Fruit fly (Drosophila melanogaster): ENCODE data around the gene CG14260.

CG14260 gene

dm6 chr3R:27272233-27272632 lies 7.0 kb downstream of the CG14260 start (continued):
- TF ChIP-seq Sry-δ (GFP tag; optimal IDR thresholded peaks at IDR 0.05), result peak; percentile 8
- TF ChIP-seq so (GFP tag; IDR thresholded peaks at IDR 0.05), result no peak
- TF ChIP-seq dmrt99B (tag; optimal IDR thresholded peaks at IDR 0.05), result no peak
- no peak for TF ChIP-seq rib (GFP tag; IDR thresholded peaks at IDR 0.05)
- TF ChIP-seq MBD-R2 (GFP tag; IDR thresholded peaks at IDR 0.05), result peak; percentile 52
- TF ChIP-seq zen (tag; optimal IDR thresholded peaks at IDR 0.05), result no peak
- no peak for TF ChIP-seq nom (GFP tag; optimal IDR thresholded peaks at IDR 0.05)
- no peak for TF ChIP-seq Dek (tag; optimal IDR thresholded peaks at IDR 0.05)
- TF ChIP-seq Scr (GFP tag; IDR thresholded peaks at IDR 0.05; ENCODE audit: partially characterized antibody), result no peak
- TF ChIP-seq pzg (GFP tag; optimal IDR thresholded peaks at IDR 0.05), result peak; percentile 7
- TF ChIP-seq Dbx (GFP tag; IDR thresholded peaks at IDR 0.05), result no peak
- no peak for TF ChIP-seq Hmx (GFP tag; optimal IDR thresholded peaks at IDR 0.05)
- TF ChIP-seq sim (GFP tag; IDR thresholded peaks at IDR 0.05), result no peak
- TF ChIP-seq maf-S (GFP tag; optimal IDR thresholded peaks at IDR 0.05), result no peak
- TF ChIP-seq Dp (GFP tag; optimal IDR thresholded peaks at IDR 0.05), result peak; percentile 20
- peak; percentile 78 for TF ChIP-seq gfzf (GFP tag; optimal IDR thresholded peaks at IDR 0.05)
- TF ChIP-seq CG15514 (GFP tag; optimal IDR thresholded peaks at IDR 0.05), result peak; percentile 22
- peak; percentile 23 for TF ChIP-seq CG14710 (tag; optimal IDR thresholded peaks at IDR 0.05)
- no peak for TF ChIP-seq yki (optimal IDR thresholded peaks at IDR 0.05)
- no peak for TF ChIP-seq cad (GFP tag; optimal IDR thresholded peaks at IDR 0.05)
- TF ChIP-seq Hand (GFP tag; optimal IDR thresholded peaks at IDR 0.05), result no peak
- no peak for TF ChIP-seq otp (GFP tag; IDR thresholded peaks at IDR 0.05)
- TF ChIP-seq CG10979 (tag; optimal IDR thresholded peaks at IDR 0.05), result no peak
- TF ChIP-seq crc (GFP tag; optimal IDR thresholded peaks at IDR 0.05), result no peak
- TF ChIP-seq ato (GFP tag; IDR thresholded peaks at IDR 0.05; ENCODE audit: partially characterized antibody), result no peak
- TF ChIP-seq CG17359 (tag; optimal IDR thresholded peaks at IDR 0.05), result peak; percentile 36
- no peak for TF ChIP-seq zf30C (GFP tag; optimal IDR thresholded peaks at IDR 0.05)
- no peak for TF ChIP-seq Xrp1 (GFP tag; IDR thresholded peaks at IDR 0.05)
- no peak for TF ChIP-seq abd-A (tag; optimal IDR thresholded peaks at IDR 0.05)
- no peak for TF ChIP-seq ab (GFP tag; optimal IDR thresholded peaks at IDR 0.05)
- peak; percentile 41; the same call in 1 of the 2 replicates for TF ChIP-seq E2f2 (GFP tag; IDR thresholded peaks at IDR 0.05)
- TF ChIP-seq sqz (GFP tag; optimal IDR thresholded peaks at IDR 0.05), result peak; percentile 32
- TF ChIP-seq TFAM (GFP tag; optimal IDR thresholded peaks at IDR 0.05), result no peak
- TF ChIP-seq ind (GFP tag; optimal IDR thresholded peaks at IDR 0.05), result no peak
- no peak for TF ChIP-seq CG13624 (GFP tag; optimal IDR thresholded peaks at IDR 0.05)
- peak; percentile 4 for TF ChIP-seq CG12659 (GFP tag; optimal IDR thresholded peaks at IDR 0.05)
- no peak for TF ChIP-seq Deaf1 (tag; optimal IDR thresholded peaks at IDR 0.05)
- TF ChIP-seq Usf (GFP tag; optimal IDR thresholded peaks at IDR 0.05), result no peak
- TF ChIP-seq CG12391 (tag; optimal IDR thresholded peaks at IDR 0.05), result no peak
- no peak for TF ChIP-seq CG6654 (GFP tag; optimal IDR thresholded peaks at IDR 0.05)
- no peak for TF ChIP-seq luna (GFP tag; optimal IDR thresholded peaks at IDR 0.05)
- TF ChIP-seq CG10147 (GFP tag; optimal IDR thresholded peaks at IDR 0.05), result no peak
- no peak for TF ChIP-seq vnd (GFP tag; IDR thresholded peaks at IDR 0.05; ENCODE audit: partially characterized antibody)
- TF ChIP-seq CG13296 (GFP tag; optimal IDR thresholded peaks at IDR 0.05), result no peak
- TF ChIP-seq sima (GFP tag; optimal IDR thresholded peaks at IDR 0.05), result no peak
- no peak for TF ChIP-seq sna (GFP tag; IDR thresholded peaks at IDR 0.05; ENCODE audit: partially characterized antibody)
- TF ChIP-seq CG9797 (GFP tag; optimal IDR thresholded peaks at IDR 0.05), result peak; percentile 41
- TF ChIP-seq cg (GFP tag; optimal IDR thresholded peaks at IDR 0.05), result no peak
- TF ChIP-seq trem (tag; optimal IDR thresholded peaks at IDR 0.05), result peak; percentile 41
- no peak for TF ChIP-seq slp2 (GFP tag; optimal IDR thresholded peaks at IDR 0.05)
- TF ChIP-seq CG31365 (tag; optimal IDR thresholded peaks at IDR 0.05), result no peak
